Fruit fly (Drosophila melanogaster) whole organism, prepupa: Measurements from ENCODE around the gene CG42458.

Experiments
- CG11762 ChIP-seq: fragments of 200-800 bp; sonication (Bioruptor generic); optimal IDR thresholded peaks from 3 replicates; lab custom pipeline; 2016; ENCODE audit warnings: missing biosample characterization, missing genetic modification characterization; ENCODE audit not compliant: insufficient read depth
- Gug ChIP-seq: fragments of 200-800 bp; sonication (Bioruptor generic); IDR thresholded peaks from 2 replicates; pipeline ENCODE4 v1.3.6; 2022; ENCODE audit warnings: missing biosample characterization, missing genetic modification characterization
- Hr39 ChIP-seq: fragments of 200-800 bp; sonication (Bioruptor generic); optimal IDR thresholded peaks from 2 replicates; lab custom pipeline; 2016; ENCODE audit warnings: missing biosample characterization, missing genetic modification characterization
- Met ChIP-seq: fragments of 200-800 bp; sonication (Bioruptor generic); optimal IDR thresholded peaks from 3 replicates; lab custom pipeline; 2016; ENCODE audit warnings: missing biosample characterization, missing genetic modification characterization
- Sox102F ChIP-seq: fragments of 200-800 bp; sonication (Bioruptor generic); optimal IDR thresholded peaks from 2 replicates; lab custom pipeline; 2016; ENCODE audit warnings: missing biosample characterization, mild to moderate bottlenecking, missing genetic modification characterization
- net ChIP-seq: fragments of 200-800 bp; sonication (Bioruptor generic); optimal IDR thresholded peaks from 3 replicates; lab custom pipeline; 2016; ENCODE audit warnings: missing biosample characterization, missing genetic modification characterization
- pdm3 ChIP-seq: fragments of 200-800 bp; sonication (Bioruptor generic); optimal IDR thresholded peaks from 3 replicates; lab custom pipeline; 2016; ENCODE audit warnings: missing biosample characterization, missing genetic modification characterization

DNA sequence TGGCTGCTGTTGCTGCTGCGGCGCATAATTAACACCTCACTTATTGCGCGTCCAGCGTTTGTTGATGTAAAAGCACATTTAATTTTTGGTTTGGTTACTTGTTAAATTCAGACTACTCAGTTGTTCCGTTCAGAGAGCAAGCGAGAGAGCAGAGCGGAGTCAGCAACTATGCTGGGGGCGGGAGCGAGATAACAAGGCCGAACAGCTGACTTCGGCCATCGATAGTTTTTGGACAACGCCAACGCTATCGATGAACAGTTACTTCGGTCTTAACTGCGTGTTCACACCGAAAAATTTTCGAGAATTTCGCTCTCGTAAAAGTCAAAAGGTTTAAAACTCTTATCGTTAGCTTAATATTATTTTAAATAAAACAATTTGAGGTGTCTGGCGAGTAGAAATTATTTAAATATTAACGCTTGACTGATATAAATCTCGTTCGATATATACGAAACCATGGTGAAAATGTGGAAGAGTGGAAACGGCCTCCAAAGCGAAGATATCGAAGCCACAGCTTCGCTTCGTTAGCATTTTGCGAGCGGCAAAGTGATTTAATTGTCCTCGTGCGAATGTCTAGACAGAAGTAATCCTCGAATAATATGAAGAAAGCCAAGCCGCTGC is 42.2 kb upstream of the CG42458 start, which contains the start of the genes SMSr and smid:
- TF ChIP-seq Met (no peak), net (peak; percentile 19), CG11762 (GFP tag; lab: Kevin White, UChicago) (no peak), Sox102F (GFP tag; lab: Kevin White, UChicago) (peak; percentile 50), Hr39 (GFP tag; lab: Kevin White, UChicago) (peak; percentile 66), Gug (GFP tag; lab: Robert Waterston, UW) (peak; percentile 57; the same call in 1 of the 2 replicates), pdm3 (GFP tag; lab: Kevin White, UChicago) (peak; percentile 70)
